Worm (Caenorhabditis elegans) whole organism, L4/young adult: ENCODE results near the gene F20D12.12.

Experiments
- W03F9.2 ChIP-seq: fragments of 150-350 bp; optimal IDR thresholded peaks from 2 replicates; lab custom pipeline; 2014; ENCODE audit warnings: missing biosample characterization, missing genetic modification characterization
- dao-5 ChIP-seq: sonication (generic microtip); optimal IDR thresholded peaks from 2 replicates; lab custom pipeline; 2016; ENCODE audit warnings: missing genotype, missing genetic modification characterization, moderate library complexity, missing compliant biosample characterization

- TF ChIP-seq dao-5 (tag; lab: Kevin White, UChicago) (no peak), W03F9.2 (tag; lab: Kevin White, UChicago) (no peak)
Measured at ce11 chrIV:7979588-7979987, 32.3 kb downstream of the F20D12.12 start, which contains the start of gene unc-24.
